Fruit fly (Drosophila melanogaster): Measurements from ENCODE around the gene CG31142.

DNA sequence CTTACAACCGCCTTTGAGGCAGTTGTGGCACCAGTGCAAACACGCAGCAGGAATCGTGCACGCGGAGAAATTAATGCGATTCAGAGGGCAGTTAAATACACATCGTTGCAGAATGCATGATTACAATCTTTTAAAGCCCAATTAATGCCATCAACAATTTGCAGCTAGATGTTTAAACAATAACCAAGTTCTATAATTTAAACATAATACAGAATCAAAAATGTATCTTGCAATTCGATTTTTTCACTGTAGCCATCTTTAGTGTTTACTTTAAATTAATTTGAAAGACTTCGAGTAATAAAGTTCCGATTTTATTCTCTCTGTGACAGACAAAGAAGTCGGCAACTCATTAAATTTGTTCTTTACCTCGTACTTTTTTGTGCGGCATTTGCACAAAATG is 13.1 kb upstream of the CG31142 start:
- no peak for TF ChIP-seq Dfd (GFP tag; optimal IDR thresholded peaks at IDR 0.05)
- no peak for TF ChIP-seq CG2199 (GFP tag; IDR thresholded peaks at IDR 0.05)
- no peak for TF ChIP-seq CG4730 (GFP tag; IDR thresholded peaks at IDR 0.05)
- peak; percentile 7 for TF ChIP-seq CG2712 (tag; optimal IDR thresholded peaks at IDR 0.05)
- TF ChIP-seq Dbx (GFP tag; IDR thresholded peaks at IDR 0.05): no peak
- TF ChIP-seq HHEX (GFP tag; optimal IDR thresholded peaks at IDR 0.05): no peak
- no peak for TF ChIP-seq CG13894 (tag; optimal IDR thresholded peaks at IDR 0.05)
- no peak for TF ChIP-seq Sin3A (optimal IDR thresholded peaks at IDR 0.05)

Measured in whole organism, embryonic.